Worm (Caenorhabditis elegans): ENCODE data around the gene M03E7.3.

The M03E7.3 gene

DNA sequence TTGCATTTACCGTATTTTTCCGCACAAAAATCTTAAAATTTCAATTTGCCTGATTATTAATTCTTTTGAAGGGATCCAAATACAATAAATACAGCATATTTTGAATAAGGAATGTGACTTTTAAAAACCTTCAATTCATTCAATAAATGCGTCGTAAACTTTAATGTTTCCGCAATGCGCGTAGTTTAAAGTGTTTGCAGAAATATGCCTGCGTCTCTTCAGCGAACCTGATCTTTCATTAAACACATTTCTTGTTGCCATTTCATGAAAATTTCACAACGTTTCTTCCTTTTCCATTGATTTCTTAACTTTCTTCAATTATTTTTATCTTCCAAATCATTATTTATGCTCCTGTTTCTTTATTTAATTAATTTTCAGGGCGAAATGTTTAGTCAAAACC is 22.5 kb upstream of the M03E7.3 start, which contains the start of gene vps-37 (continued):
- TF ChIP-seq pax-3 (tag; optimal IDR thresholded peaks at IDR 0.05), result no peak
- peak; percentile 79 for TF ChIP-seq nhr-20 (tag; optimal IDR thresholded peaks at IDR 0.05)
- TF ChIP-seq Y116A8C.19 (tag; optimal IDR thresholded peaks at IDR 0.05; ENCODE audit: borderline replicate concordance), result no peak
- TF ChIP-seq hlh-4 (tag; optimal IDR thresholded peaks at IDR 0.05), result no peak
- TF ChIP-seq jun-1 (tag; optimal IDR thresholded peaks at IDR 0.05), result no peak
- TF ChIP-seq swsn-7 (tag; optimal IDR thresholded peaks at IDR 0.05), result peak; percentile 82
- TF ChIP-seq egl-27 (tag; optimal IDR thresholded peaks at IDR 0.05), result no peak
- TF ChIP-seq ceh-82 (tag; optimal IDR thresholded peaks at IDR 0.05), result peak; percentile 81 to 92 (median 86)
- peak; percentile 70 for TF ChIP-seq unc-86 (tag; optimal IDR thresholded peaks at IDR 0.05)
- TF ChIP-seq nhr-237 (tag; optimal IDR thresholded peaks at IDR 0.05), result peak; percentile 27
- peak; percentile 58 for TF ChIP-seq fkh-8 (tag; optimal IDR thresholded peaks at IDR 0.05)
- peak; percentile 99 for TF ChIP-seq F16B12.6 (tag; optimal IDR thresholded peaks at IDR 0.05)
- peak; percentile 70 for TF ChIP-seq dsc-1 (tag; optimal IDR thresholded peaks at IDR 0.05)
- no peak for TF ChIP-seq hlh-17 (GFP tag; optimal IDR thresholded peaks at IDR 0.05; ENCODE audit: borderline replicate concordance)
- no peak for TF ChIP-seq unc-62 (GFP tag; optimal IDR thresholded peaks at IDR 0.05)
- TF ChIP-seq pqm-1 (tag; optimal IDR thresholded peaks at IDR 0.05), result no peak
- no peak for TF ChIP-seq ceh-90 (tag; optimal IDR thresholded peaks at IDR 0.05)
- TF ChIP-seq elt-3 (tag; optimal IDR thresholded peaks at IDR 0.05), result peak in 2 of 6 experiments; percentile 9 to 52
- no peak for TF ChIP-seq C34B4.2 (tag; optimal IDR thresholded peaks at IDR 0.05)
- no peak for TF ChIP-seq pag-3 (tag; optimal IDR thresholded peaks at IDR 0.05; ENCODE audit: borderline replicate concordance, insufficient read depth)
- no peak for TF ChIP-seq egl-13 (tag; optimal IDR thresholded peaks at IDR 0.05)
- peak; percentile 74 to 85 (median 84) for TF ChIP-seq dpl-1 (GFP tag; optimal IDR thresholded peaks at IDR 0.05)
- peak; percentile 77 for TF ChIP-seq tbx-2 (tag; optimal IDR thresholded peaks at IDR 0.05)
- peak; percentile 86 for TF ChIP-seq unc-130 (tag; optimal IDR thresholded peaks at IDR 0.05)
- TF ChIP-seq C04F5.9 (tag; optimal IDR thresholded peaks at IDR 0.05), result peak; percentile 37
- peak; percentile 25 for TF ChIP-seq ama-1 (optimal IDR thresholded peaks at IDR 0.05)
- TF ChIP-seq mdl-1 (tag; optimal IDR thresholded peaks at IDR 0.05), result peak in 1 of 2 experiments; percentile 33
- peak; percentile 79 for TF ChIP-seq lin-14 (GFP tag; optimal IDR thresholded peaks at IDR 0.05)
- peak; percentile 82 for TF ChIP-seq nhr-47 (tag; optimal IDR thresholded peaks at IDR 0.05)
- peak; percentile 2 for TF ChIP-seq unc-30 (tag; optimal IDR thresholded peaks at IDR 0.05)
- peak; percentile 82 for TF ChIP-seq nhr-19 (GFP tag; conservative IDR thresholded peaks at IDR 0.05)
- TF ChIP-seq mep-1 (tag; optimal IDR thresholded peaks at IDR 0.05), result peak; percentile 94
- TF ChIP-seq grh-1 (GFP tag; IDR thresholded peaks at IDR 0.05), result peak; percentile 56; the same call in 1 of the 2 replicates
- TF ChIP-seq aha-1 (tag; optimal IDR thresholded peaks at IDR 0.05), result no peak
- peak; percentile 73 for TF ChIP-seq fos-1 (tag; optimal IDR thresholded peaks at IDR 0.05)
- peak; percentile 85 for TF ChIP-seq snpc-4 (tag; optimal IDR thresholded peaks at IDR 0.05)
- no peak for TF ChIP-seq hpl-2 (GFP tag; optimal IDR thresholded peaks at IDR 0.05)
- TF ChIP-seq nhr-28 (tag; optimal IDR thresholded peaks at IDR 0.05), result no peak
- peak; percentile 74 for TF ChIP-seq nhr-90 (tag; optimal IDR thresholded peaks at IDR 0.05; ENCODE audit: poor library complexity)
- TF ChIP-seq lin-35 (GFP tag; optimal IDR thresholded peaks at IDR 0.05), result peak; percentile 88 to 90

DNA sequence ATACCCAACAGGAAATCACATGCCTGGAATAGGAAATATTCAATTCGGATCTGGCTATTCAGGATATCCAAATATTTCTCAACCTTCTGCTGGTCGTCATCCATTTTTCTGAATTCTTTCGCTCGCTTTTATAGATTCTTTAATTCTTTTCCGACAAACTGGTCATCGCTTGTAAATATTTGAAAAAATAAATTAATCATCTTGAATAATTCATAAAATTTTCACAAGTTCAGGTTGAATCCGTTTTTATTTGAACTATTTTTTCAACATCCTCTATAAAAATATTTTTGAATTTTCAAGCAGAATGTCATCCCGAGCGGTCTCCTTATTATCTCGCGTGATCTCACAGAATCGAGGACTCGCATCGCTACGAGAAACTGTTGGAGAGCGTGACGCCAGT is 21.4 kb upstream of the M03E7.3 start, which contains the start of gene mrpl-48:
Gene mrpl-48, plus strand, starts transcription at position 301 of the 400 bp plus-strand sequence.
- TF ChIP-seq jun-1 (tag; optimal IDR thresholded peaks at IDR 0.05), result no peak
- no peak for TF ChIP-seq ztf-11 (tag; optimal IDR thresholded peaks at IDR 0.05)
- TF ChIP-seq ceh-88 (GFP tag; IDR thresholded peaks at IDR 0.05), result no peak
- TF ChIP-seq nhr-47 (tag; optimal IDR thresholded peaks at IDR 0.05), result no peak
- TF ChIP-seq fkh-10 (GFP tag; optimal IDR thresholded peaks at IDR 0.05), result no peak
- TF ChIP-seq nhr-11 (tag; optimal IDR thresholded peaks at IDR 0.05), result no peak
- no peak for TF ChIP-seq nhr-28 (tag; optimal IDR thresholded peaks at IDR 0.05)
- TF ChIP-seq lir-3 (tag; optimal IDR thresholded peaks at IDR 0.05; ENCODE audit: poor library complexity), result no peak
- TF ChIP-seq C16A3.4 (tag; optimal IDR thresholded peaks at IDR 0.05), result no peak
- TF ChIP-seq nhr-237 (tag; optimal IDR thresholded peaks at IDR 0.05), result no peak
- TF ChIP-seq sox-4 (tag; optimal IDR thresholded peaks at IDR 0.05), result no peak
